Fruit fly (Drosophila melanogaster) whole organism, embryonic: Measurements from ENCODE around the gene CG10343.

Experiments used
- Ada2b ChIP-seq: fragments of 200-800 bp; sonication (Bioruptor generic); IDR thresholded peaks from 2 replicates; pipeline ENCODE4 v1.3.6; 2022; ENCODE audit warnings: missing biosample characterization, missing genetic modification characterization
- BEAF-32 ChIP-seq: fragments of 200-800 bp; sonication (Bioruptor generic); optimal IDR thresholded peaks from 3 replicates; lab custom pipeline; 2017; ENCODE audit warnings: missing biosample characterization, missing genetic modification characterization, mild to moderate bottlenecking, moderate library complexity, missing genetic modification reagents
- Blimp-1 ChIP-seq: fragments of 200-800 bp; sonication (Bioruptor generic); optimal IDR thresholded peaks from 3 replicates; lab custom pipeline; 2018; ENCODE audit warnings: missing biosample characterization, missing genetic modification characterization, mild to moderate bottlenecking, moderate library complexity, missing genetic modification reagents
- CG10267 ChIP-seq: fragments of 200-800 bp; sonication (Bioruptor generic); optimal IDR thresholded peaks from 2 replicates; lab custom pipeline; 2018; ENCODE audit warnings: missing biosample characterization, mild to moderate bottlenecking, missing genetic modification characterization, moderate library complexity
- CG10274 ChIP-seq: fragments of 200-800 bp; sonication (Bioruptor generic); optimal IDR thresholded peaks from 3 replicates; lab custom pipeline; 2017; ENCODE audit warnings: missing biosample characterization, mild to moderate bottlenecking, missing genetic modification characterization
- CG13424 ChIP-seq: fragments of 200-800 bp; sonication (Bioruptor generic); optimal IDR thresholded peaks from 2 replicates; lab custom pipeline; 2019; ENCODE audit warnings: missing biosample characterization, mild to moderate bottlenecking, missing genetic modification characterization, moderate library complexity
- CG14441 ChIP-seq: fragments of 200-800 bp; sonication (Bioruptor generic); IDR thresholded peaks from 2 replicates; pipeline ENCODE4 v1.3.6; 2022; ENCODE audit warnings: missing biosample characterization, missing genetic modification characterization
- CG15011 ChIP-seq: fragments of 200-800 bp; sonication (Bioruptor generic); optimal IDR thresholded peaks from 3 replicates; lab custom pipeline; 2018; ENCODE audit warnings: missing biosample characterization, mild to moderate bottlenecking, missing genetic modification characterization
- CG15269 ChIP-seq: fragments of 200-800 bp; sonication (Bioruptor generic); optimal IDR thresholded peaks from 2 replicates; lab custom pipeline; 2018; ENCODE audit warnings: missing biosample characterization, mild to moderate bottlenecking, missing genetic modification characterization, moderate library complexity
- CG18262 ChIP-seq: fragments of 200-800 bp; optimal IDR thresholded peaks from 3 replicates; lab custom pipeline; 2019; ENCODE audit warnings: missing biosample characterization, mild to moderate bottlenecking, missing genetic modification characterization, moderate library complexity
- CG2120 ChIP-seq: fragments of 200-800 bp; sonication (Bioruptor generic); optimal IDR thresholded peaks from 3 replicates; lab custom pipeline; 2016; ENCODE audit warnings: missing biosample characterization, missing genetic modification characterization
- CG2199 ChIP-seq: fragments of 200-800 bp; sonication (Bioruptor generic); IDR thresholded peaks from 3 replicates; pipeline ENCODE4 v1.3.6; 2022; ENCODE audit warnings: missing biosample characterization, missing genetic modification characterization
- CG30403 ChIP-seq: fragments of 200-800 bp; sonication (Bioruptor generic); optimal IDR thresholded peaks from 3 replicates; lab custom pipeline; 2016; ENCODE audit warnings: missing biosample characterization, missing genetic modification characterization
- CG3281 ChIP-seq: fragments of 200-800 bp; sonication (Bioruptor generic); optimal IDR thresholded peaks from 3 replicates; lab custom pipeline; 2017; ENCODE audit warnings: missing biosample characterization, mild to moderate bottlenecking, missing genetic modification characterization
- CG6813 ChIP-seq: fragments of 200-800 bp; sonication (Bioruptor generic); optimal IDR thresholded peaks from 2 replicates; lab custom pipeline; 2017; ENCODE audit warnings: missing biosample characterization, missing genetic modification characterization, mild to moderate bottlenecking, moderate library complexity, missing genetic modification reagents
- CG6854 ChIP-seq: fragments of 200-800 bp; sonication (Bioruptor generic); optimal IDR thresholded peaks from 3 replicates; lab custom pipeline; 2017; ENCODE audit warnings: missing biosample characterization, mild to moderate bottlenecking, missing genetic modification characterization
- CG7357 ChIP-seq: fragments of 200-800 bp; sonication (Bioruptor generic); IDR thresholded peaks from 3 replicates; pipeline ENCODE4 v1.3.6; 2022; ENCODE audit warnings: missing biosample characterization, missing genetic modification characterization
- CG7839 ChIP-seq: fragments of 200-800 bp; sonication (Bioruptor generic); optimal IDR thresholded peaks from 3 replicates; lab custom pipeline; 2018; ENCODE audit warnings: missing biosample characterization, mild to moderate bottlenecking, missing genetic modification characterization, moderate library complexity
- CG8281 ChIP-seq: fragments of 200-800 bp; sonication (Bioruptor generic); optimal IDR thresholded peaks from 2 replicates; lab custom pipeline; 2018; ENCODE audit warnings: missing biosample characterization, mild to moderate bottlenecking, missing genetic modification characterization, moderate library complexity
- CG9609 ChIP-seq: fragments of 200-800 bp; sonication (Bioruptor generic); optimal IDR thresholded peaks from 3 replicates; lab custom pipeline; 2016; ENCODE audit warnings: missing biosample characterization, missing genetic modification characterization
- Chrac-16 ChIP-seq: fragments of 200-800 bp; sonication (Bioruptor generic); optimal IDR thresholded peaks from 3 replicates; lab custom pipeline; 2016; ENCODE audit warnings: missing biosample characterization, missing genetic modification characterization
- CoRest ChIP-seq: fragments of 200-800 bp; sonication (Bioruptor generic); optimal IDR thresholded peaks from 3 replicates; lab custom pipeline; 2018; ENCODE audit warnings: missing biosample characterization, mild to moderate bottlenecking, missing genetic modification characterization, moderate library complexity
- CrebB ChIP-seq: fragments of 200-800 bp; sonication (Bioruptor generic); optimal IDR thresholded peaks from 3 replicates; lab custom pipeline; 2018; ENCODE audit warnings: missing biosample characterization, mild to moderate bottlenecking, missing genetic modification characterization
- Elba2 ChIP-seq: fragments of 200-800 bp; sonication (Bioruptor generic); optimal IDR thresholded peaks from 3 replicates; lab custom pipeline; 2016; ENCODE audit warnings: missing biosample characterization, missing genetic modification characterization
- Fer1 ChIP-seq: fragments of 200-800 bp; sonication (Bioruptor generic); optimal IDR thresholded peaks from 2 replicates; lab custom pipeline; 2017; ENCODE audit warnings: missing biosample characterization, mild to moderate bottlenecking, missing genetic modification characterization
- Fer2 ChIP-seq: fragments of 200-800 bp; sonication (Bioruptor generic); optimal IDR thresholded peaks from 2 replicates; lab custom pipeline; 2018; ENCODE audit warnings: missing biosample characterization, mild to moderate bottlenecking, missing genetic modification characterization, moderate library complexity
- Fer3 ChIP-seq: fragments of 200-800 bp; sonication (Bioruptor generic); optimal IDR thresholded peaks from 2 replicates; lab custom pipeline; 2018; ENCODE audit warnings: missing biosample characterization, mild to moderate bottlenecking, missing genetic modification characterization, moderate library complexity
- H15 ChIP-seq: fragments of 200-800 bp; sonication (Bioruptor generic); IDR thresholded peaks from 3 replicates; pipeline ENCODE4 v1.3.6; 2022; ENCODE audit warnings: missing biosample characterization, missing genetic modification characterization
- Hey ChIP-seq: fragments of 200-800 bp; sonication (Bioruptor generic); optimal IDR thresholded peaks from 3 replicates; lab custom pipeline; 2018; ENCODE audit warnings: missing biosample characterization, mild to moderate bottlenecking, missing genetic modification characterization
- Hr3 ChIP-seq: fragments of 200-800 bp; sonication (Bioruptor generic); optimal IDR thresholded peaks from 3 replicates; lab custom pipeline; 2016; ENCODE audit warnings: missing biosample characterization, missing genetic modification characterization
- Hr51 ChIP-seq, 2 experiments: fragments of 200-800 bp; sonication (Bioruptor generic); optimal IDR thresholded peaks; 2 replicates in 1 of 2; 3 replicates in 1 of 2; lab custom pipeline; 2016 to 2018; ENCODE audit warnings: missing biosample characterization in 2 of 2, missing genetic modification characterization in 2 of 2, mild to moderate bottlenecking in 1 of 2, moderate library complexity in 1 of 2
- Lpt ChIP-seq: fragments of >200 bp; optimal IDR thresholded peaks from 2 replicates; lab custom pipeline; 2018; ENCODE audit warnings: missing biosample characterization, missing genetic modification characterization
- Meics ChIP-seq: fragments of 200-800 bp; sonication (Bioruptor generic); optimal IDR thresholded peaks from 2 replicates; lab custom pipeline; 2017; ENCODE audit warnings: missing biosample characterization, mild to moderate bottlenecking, missing genetic modification characterization
- Opbp ChIP-seq: fragments of 200-800 bp; sonication (Bioruptor generic); IDR thresholded peaks from 3 replicates; pipeline ENCODE4 v1.3.6; 2022; ENCODE audit warnings: missing biosample characterization, missing genetic modification characterization; ENCODE audit not compliant: partially characterized antibody
- Sox100B ChIP-seq: fragments of 200-800 bp; sonication (Bioruptor generic); optimal IDR thresholded peaks from 3 replicates; lab custom pipeline; 2018; ENCODE audit warnings: missing biosample characterization, mild to moderate bottlenecking, missing genetic modification characterization
- ato ChIP-seq: fragments of 200-800 bp; sonication (Bioruptor generic); IDR thresholded peaks from 2 replicates; pipeline ENCODE4 v1.3.6; 2022; ENCODE audit warnings: missing biosample characterization, missing genetic modification characterization; ENCODE audit not compliant: partially characterized antibody
- bbx ChIP-seq: fragments of 200-800 bp; sonication (Bioruptor generic); IDR thresholded peaks from 2 replicates; pipeline ENCODE4 v1.3.6; 2022; ENCODE audit warnings: missing biosample characterization, missing genetic modification characterization; ENCODE audit not compliant: partially characterized antibody
- bcd ChIP-seq: fragments of 200-800 bp; sonication (Bioruptor generic); optimal IDR thresholded peaks from 2 replicates; lab custom pipeline; 2017; ENCODE audit warnings: missing biosample characterization, mild to moderate bottlenecking, missing genetic modification characterization
- btn ChIP-seq: fragments of 200-800 bp; sonication (Bioruptor generic); optimal IDR thresholded peaks from 2 replicates; lab custom pipeline; 2016; ENCODE audit warnings: missing biosample characterization, missing genetic modification characterization
- cad ChIP-seq: fragments of >200 bp; optimal IDR thresholded peaks from 2 replicates; lab custom pipeline; 2017; ENCODE audit warnings: missing biosample characterization, missing genetic modification characterization
- chinmo ChIP-seq: fragments of 200-800 bp; sonication (Bioruptor generic); IDR thresholded peaks from 4 replicates; pipeline ENCODE4 v1.3.6; 2022; ENCODE audit warnings: missing biosample characterization, missing genetic modification characterization; ENCODE audit not compliant: partially characterized antibody
- crp ChIP-seq, 2 experiments: fragments of 200-800 bp; sonication (Bioruptor generic); optimal IDR thresholded peaks; 2 replicates in 1 of 2; 3 replicates in 1 of 2; lab custom pipeline; 2017; ENCODE audit warnings: missing biosample characterization in 2 of 2, missing genetic modification characterization in 2 of 2, mild to moderate bottlenecking in 1 of 2, moderate library complexity in 1 of 2
- fd96Cb ChIP-seq: fragments of 200-800 bp; sonication (Bioruptor generic); optimal IDR thresholded peaks from 2 replicates; lab custom pipeline; 2018; ENCODE audit warnings: missing biosample characterization, mild to moderate bottlenecking, missing genetic modification characterization, moderate library complexity
- grau ChIP-seq: fragments of 200-800 bp; optimal IDR thresholded peaks from 3 replicates; lab custom pipeline; 2019; ENCODE audit warnings: missing biosample characterization, mild to moderate bottlenecking, missing genetic modification characterization, moderate library complexity
- ind ChIP-seq: fragments of 200-800 bp; sonication (Bioruptor generic); optimal IDR thresholded peaks from 3 replicates; lab custom pipeline; 2016; ENCODE audit warnings: missing biosample characterization, missing genetic modification characterization
- ken ChIP-seq: fragments of 200-800 bp; sonication (Bioruptor generic); IDR thresholded peaks from 3 replicates; pipeline ENCODE4 v1.3.6; 2022; ENCODE audit warnings: missing biosample characterization, missing genetic modification characterization
- phol ChIP-seq: fragments of 200-800 bp; sonication (Bioruptor generic); optimal IDR thresholded peaks from 3 replicates; lab custom pipeline; 2018; ENCODE audit warnings: missing biosample characterization, mild to moderate bottlenecking, missing genetic modification characterization, moderate library complexity
- psq ChIP-seq: fragments of 200-800 bp; sonication (Bioruptor generic); optimal IDR thresholded peaks from 2 replicates; lab custom pipeline; 2017; ENCODE audit warnings: missing biosample characterization, missing genetic modification characterization
- schlank ChIP-seq: fragments of 200-800 bp; sonication (Bioruptor generic); optimal IDR thresholded peaks from 2 replicates; lab custom pipeline; 2018; ENCODE audit warnings: missing biosample characterization, mild to moderate bottlenecking, missing genetic modification characterization
- scrt ChIP-seq: fragments of 200-800 bp; sonication (Bioruptor generic); optimal IDR thresholded peaks from 2 replicates; lab custom pipeline; 2018; ENCODE audit warnings: missing biosample characterization, mild to moderate bottlenecking, missing genetic modification characterization, moderate library complexity

The CG10343 gene

DNA sequence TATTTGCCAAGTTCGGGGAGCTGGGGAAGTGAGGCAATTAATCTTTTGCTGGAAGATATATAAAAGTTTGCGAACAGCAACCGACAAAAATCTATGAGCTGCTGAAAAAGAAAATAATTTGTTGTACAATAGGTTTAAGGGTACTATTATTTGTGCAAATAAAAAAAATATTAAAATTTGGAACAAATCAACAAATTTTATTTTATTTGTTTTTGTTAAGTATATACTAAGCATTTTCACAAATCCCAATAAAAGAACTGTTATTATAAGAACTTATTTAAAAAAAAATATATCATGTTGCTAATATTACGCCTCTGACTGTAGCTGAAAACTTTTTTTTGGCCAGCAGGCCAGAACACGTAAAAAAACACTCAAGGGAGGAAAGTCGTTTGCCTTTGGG lies 45.2 kb upstream of the CG10343 start (continued):
- no peak for TF ChIP-seq CG2199 (GFP tag; lab: Robert Waterston, UW)
- TF ChIP-seq bcd = peak; percentile 12
- TF ChIP-seq Meics (GFP tag; lab: Kevin White, UChicago) = peak; percentile 67
- TF ChIP-seq CG14441 = no peak
- TF ChIP-seq CG3281 (GFP tag; lab: Kevin White, UChicago) = peak; percentile 55
- no peak for TF ChIP-seq ken (GFP tag; lab: Robert Waterston, UW)
- TF ChIP-seq phol (tag; lab: Kevin White, UChicago) = peak; percentile 1
- peak; percentile 54 for TF ChIP-seq Fer1 (GFP tag; lab: Kevin White, UChicago)
- TF ChIP-seq CG8281 = no peak
- TF ChIP-seq Elba2 (GFP tag; lab: Kevin White, UChicago) = no peak
- TF ChIP-seq Fer3 = peak; percentile 14
- TF ChIP-seq Ada2b (GFP tag; lab: Robert Waterston, UW) = peak; percentile 51; the same call in 1 of the 2 replicates
- no peak for TF ChIP-seq schlank (tag; lab: Kevin White, UChicago)
- no peak for TF ChIP-seq Chrac-16 (GFP tag; lab: Kevin White, UChicago)
- TF ChIP-seq CrebB (tag; lab: Kevin White, UChicago) = no peak
- TF ChIP-seq bbx = no peak
- TF ChIP-seq CG10267 = peak; percentile 24
- peak; percentile 12 for TF ChIP-seq scrt (GFP tag; lab: Kevin White, UChicago)
- TF ChIP-seq Hey (tag; lab: Kevin White, UChicago) = no peak
- peak; percentile 28 for TF ChIP-seq CG6813 (GFP tag; lab: Kevin White, UChicago)
- no peak for TF ChIP-seq ind (GFP tag; lab: Kevin White, UChicago)
- no peak for TF ChIP-seq psq (GFP tag; lab: Kevin White, UChicago)
- TF ChIP-seq Hr3 (GFP tag; lab: Kevin White, UChicago) = no peak
- peak; percentile 36 for TF ChIP-seq Sox100B (GFP tag; lab: Kevin White, UChicago)
- TF ChIP-seq CG18262 = peak; percentile 26
- TF ChIP-seq fd96Cb (tag; lab: Kevin White, UChicago) = peak; percentile 21
- peak; percentile 28 for TF ChIP-seq CG2120 (GFP tag; lab: Kevin White, UChicago)
- TF ChIP-seq Hr51 (GFP tag; optimal IDR thresholded peaks at IDR 0.05; lab: Kevin White, UChicago) = peak in 1 of 2 experiments; percentile 52
- TF ChIP-seq CG10274 (GFP tag; lab: Kevin White, UChicago) = no peak
- TF ChIP-seq Blimp-1 = peak; percentile 36
- TF ChIP-seq ato (GFP tag; lab: Robert Waterston, UW) = no peak
- TF ChIP-seq btn = no peak
- TF ChIP-seq Fer2 (tag; lab: Kevin White, UChicago) = peak; percentile 7
- TF ChIP-seq CG30403 = peak; percentile 34
- peak; percentile 57 for TF ChIP-seq CoRest (tag; lab: Kevin White, UChicago)
- TF ChIP-seq H15 (GFP tag; lab: Robert Waterston, UW) = no peak
- 0 out of 3 replicates have a peak, but pooled peaks have one; percentile 26 for TF ChIP-seq CG7357 (GFP tag; lab: Robert Waterston, UW)
- TF ChIP-seq chinmo (GFP tag; lab: Robert Waterston, UW) = no peak
- TF ChIP-seq CG9609 (GFP tag; lab: Kevin White, UChicago) = no peak
- peak; percentile 31 for TF ChIP-seq CG15011 (GFP tag; lab: Kevin White, UChicago)
- TF ChIP-seq cad (GFP tag; lab: Kevin White, UChicago) = no peak
- peak; percentile 64 for TF ChIP-seq CG7839 (tag; lab: Kevin White, UChicago)
- no peak for TF ChIP-seq Opbp (GFP tag; lab: Robert Waterston, UW)
- peak; percentile 35 for TF ChIP-seq grau
- peak; percentile 35 for TF ChIP-seq CG6854 (GFP tag; lab: Kevin White, UChicago)
- no peak for TF ChIP-seq Lpt (GFP tag; lab: Kevin White, UChicago)
- TF ChIP-seq crp (GFP tag; optimal IDR thresholded peaks at IDR 0.05; lab: Kevin White, UChicago) = no peak
- TF ChIP-seq CG15269 (tag; lab: Kevin White, UChicago) = peak; percentile 47
- no peak for TF ChIP-seq BEAF-32
- TF ChIP-seq CG13424 = peak; percentile 13
